Worm (Caenorhabditis elegans) whole organism, late embryonic: ENCODE results near the gene B0280.9.

ENCODE experiments used
- C38D4.7 ChIP-seq: fragments of 200-800 bp; sonication (Bioruptor generic); optimal IDR thresholded peaks from 2 replicates; lab custom pipeline; 2018; ENCODE audit warnings: mild to moderate bottlenecking, missing genetic modification characterization, moderate library complexity, missing compliant biosample characterization
- K02D7.2 ChIP-seq: sonication (generic microtip); optimal IDR thresholded peaks from 2 replicates; lab custom pipeline; 2017; ENCODE audit warnings: mild to moderate bottlenecking, missing genetic modification characterization, missing compliant biosample characterization
- K09A11.1 ChIP-seq: sonication (generic microtip); optimal IDR thresholded peaks from 2 replicates; lab custom pipeline; 2017; ENCODE audit warnings: antibody characterized with exemption, mild to moderate bottlenecking, missing genetic modification characterization, missing compliant biosample characterization; ENCODE audit not compliant: insufficient read depth
- ahr-1 ChIP-seq: sonication (generic microtip); optimal IDR thresholded peaks from 2 replicates; lab custom pipeline; 2016; ENCODE audit warnings: missing genetic modification characterization, missing compliant biosample characterization
- ceh-18 ChIP-seq: sonication (generic microtip); optimal IDR thresholded peaks from 2 replicates; lab custom pipeline; 2016; ENCODE audit warnings: missing genetic modification characterization, missing compliant biosample characterization
- ceh-2 ChIP-seq: sonication (generic microtip); optimal IDR thresholded peaks from 2 replicates; lab custom pipeline; 2016; ENCODE audit warnings: missing genotype, missing genetic modification characterization, missing compliant biosample characterization
- ceh-22 ChIP-seq: sonication (generic microtip); optimal IDR thresholded peaks from 2 replicates; lab custom pipeline; 2017; ENCODE audit warnings: missing biosample characterization, missing genetic modification characterization
- ceh-30 ChIP-seq: fragments of 150-350 bp; optimal IDR thresholded peaks from 2 replicates; lab custom pipeline; 2014; ENCODE audit warnings: missing biosample characterization, missing genetic modification characterization
- ceh-31 ChIP-seq: sonication (generic microtip); optimal IDR thresholded peaks from 2 replicates; lab custom pipeline; 2016; ENCODE audit warnings: missing genetic modification characterization, missing compliant biosample characterization
- ceh-34 ChIP-seq: sonication (generic microtip); optimal IDR thresholded peaks from 2 replicates; lab custom pipeline; 2016; ENCODE audit warnings: mild to moderate bottlenecking, missing genetic modification characterization, missing compliant biosample characterization
- ceh-48 ChIP-seq: sonication (generic microtip); optimal IDR thresholded peaks from 2 replicates; lab custom pipeline; 2016; ENCODE audit warnings: missing genetic modification characterization, inconsistent platforms, missing compliant biosample characterization
- che-1 ChIP-seq: sonication (generic microtip); optimal IDR thresholded peaks from 2 replicates; lab custom pipeline; 2016; ENCODE audit warnings: mild to moderate bottlenecking, missing genetic modification characterization, missing compliant biosample characterization
- dmd-4 ChIP-seq: sonication (generic microtip); optimal IDR thresholded peaks from 2 replicates; lab custom pipeline; 2016; ENCODE audit warnings: borderline replicate concordance, missing genetic modification characterization, missing compliant biosample characterization
- dve-1 ChIP-seq: sonication (generic microtip); optimal IDR thresholded peaks from 2 replicates; lab custom pipeline; 2017; ENCODE audit warnings: antibody characterized with exemption, mild to moderate bottlenecking, missing genetic modification characterization, missing compliant biosample characterization
- eyg-1 ChIP-seq: sonication (generic microtip); optimal IDR thresholded peaks from 2 replicates; lab custom pipeline; 2016; ENCODE audit warnings: missing genotype, missing genetic modification characterization, missing compliant biosample characterization
- gmeb-2 ChIP-seq: sonication (generic microtip); optimal IDR thresholded peaks from 2 replicates; lab custom pipeline; 2016; ENCODE audit warnings: missing genetic modification characterization, inconsistent platforms, missing compliant biosample characterization
- hlh-13 ChIP-seq: fragments of 200-800 bp; sonication (Bioruptor generic); optimal IDR thresholded peaks from 2 replicates; lab custom pipeline; 2018; ENCODE audit warnings: mild to moderate bottlenecking, missing genetic modification characterization, missing compliant biosample characterization
- hlh-15 ChIP-seq: sonication (generic microtip); optimal IDR thresholded peaks from 2 replicates; lab custom pipeline; 2016; ENCODE audit warnings: missing genetic modification characterization, missing compliant biosample characterization
- hlh-30 ChIP-seq: sonication (generic microtip); optimal IDR thresholded peaks from 2 replicates; lab custom pipeline; 2017; ENCODE audit warnings: antibody characterized with exemption, missing genetic modification characterization, missing compliant biosample characterization; ENCODE audit not compliant: insufficient read depth
- hlh-8 ChIP-seq: sonication (generic microtip); optimal IDR thresholded peaks from 2 replicates; lab custom pipeline; 2016; ENCODE audit warnings: missing genotype, missing genetic modification characterization, missing compliant biosample characterization
- lim-6 ChIP-seq: sonication (generic microtip); optimal IDR thresholded peaks from 2 replicates; lab custom pipeline; 2016; ENCODE audit warnings: missing genetic modification characterization, missing compliant biosample characterization
- lin-11 ChIP-seq: fragments of 200-800 bp; sonication (Bioruptor generic); optimal IDR thresholded peaks from 2 replicates; lab custom pipeline; 2018; ENCODE audit warnings: mild to moderate bottlenecking, missing genetic modification characterization, missing compliant biosample characterization
- madf-2 ChIP-seq: sonication (generic microtip); optimal IDR thresholded peaks from 2 replicates; lab custom pipeline; 2017; ENCODE audit warnings: missing genetic modification characterization, missing compliant biosample characterization
- mec-3 ChIP-seq: sonication (generic microtip); optimal IDR thresholded peaks from 2 replicates; lab custom pipeline; 2016; ENCODE audit warnings: borderline replicate concordance, missing genetic modification characterization, missing compliant biosample characterization
- nfya-1 ChIP-seq: sonication (generic microtip); optimal IDR thresholded peaks from 2 replicates; lab custom pipeline; 2017; ENCODE audit warnings: missing genetic modification characterization, mild to moderate bottlenecking, missing compliant biosample characterization, antibody characterized with exemption, moderate library complexity
- nhr-232 ChIP-seq: sonication (generic microtip); optimal IDR thresholded peaks from 2 replicates; lab custom pipeline; 2016; ENCODE audit warnings: missing genetic modification characterization, missing compliant biosample characterization
- odd-2 ChIP-seq: sonication (generic microtip); optimal IDR thresholded peaks from 2 replicates; lab custom pipeline; 2017; ENCODE audit warnings: antibody characterized with exemption, mild to moderate bottlenecking, missing genetic modification characterization, missing compliant biosample characterization
- pat-9 ChIP-seq: fragments of 200-800 bp; sonication (Bioruptor generic); optimal IDR thresholded peaks from 2 replicates; lab custom pipeline; 2018; ENCODE audit warnings: mild to moderate bottlenecking, missing genetic modification characterization, moderate library complexity, missing compliant biosample characterization
- pax-1 ChIP-seq: fragments of 150-350 bp; optimal IDR thresholded peaks from 2 replicates; lab custom pipeline; 2014; ENCODE audit warnings: missing biosample characterization, missing genetic modification characterization
- pha-2 ChIP-seq: sonication (generic microtip); optimal IDR thresholded peaks from 2 replicates; lab custom pipeline; 2017; ENCODE audit warnings: mild to moderate bottlenecking, missing genetic modification characterization, missing compliant biosample characterization
- pqm-1 ChIP-seq: sonication (generic microtip); optimal IDR thresholded peaks from 2 replicates; lab custom pipeline; 2016; ENCODE audit warnings: missing genetic modification characterization, missing compliant biosample characterization
- pros-1 ChIP-seq: fragments of 150-350 bp; optimal IDR thresholded peaks from 2 replicates; lab custom pipeline; 2014; ENCODE audit warnings: missing biosample characterization, missing genetic modification reagents, missing genetic modification characterization
- rnt-1 ChIP-seq: sonication (generic microtip); optimal IDR thresholded peaks from 2 replicates; lab custom pipeline; 2016; ENCODE audit warnings: missing genetic modification characterization, missing compliant biosample characterization
- sox-2 ChIP-seq: fragments of 200-800 bp; sonication (Bioruptor generic); IDR thresholded peaks from 2 replicates; pipeline ENCODE4 v1.3.6; 2022; ENCODE audit warnings: missing genetic modification reagents, missing genetic modification characterization, missing compliant biosample characterization
- sox-4 ChIP-seq: sonication (generic microtip); optimal IDR thresholded peaks from 2 replicates; lab custom pipeline; 2017; ENCODE audit warnings: mild to moderate bottlenecking, missing genetic modification characterization, inconsistent platforms, missing compliant biosample characterization
- syd-9 ChIP-seq: sonication (generic microtip); optimal IDR thresholded peaks from 2 replicates; lab custom pipeline; 2016; ENCODE audit warnings: mild to moderate bottlenecking, missing genetic modification characterization, moderate library complexity, missing compliant biosample characterization
- tbx-2 ChIP-seq: sonication (generic microtip); optimal IDR thresholded peaks from 2 replicates; lab custom pipeline; 2016; ENCODE audit warnings: missing genetic modification characterization, missing compliant biosample characterization
- tbx-7 ChIP-seq: sonication (generic microtip); optimal IDR thresholded peaks from 2 replicates; lab custom pipeline; 2016; ENCODE audit warnings: missing genotype, missing genetic modification characterization, missing compliant biosample characterization
- unc-42 ChIP-seq: sonication (generic microtip); optimal IDR thresholded peaks from 2 replicates; lab custom pipeline; 2016; ENCODE audit warnings: missing genotype, missing genetic modification characterization, missing compliant biosample characterization
- unc-55 ChIP-seq: sonication (generic microtip); optimal IDR thresholded peaks from 2 replicates; lab custom pipeline; 2017; ENCODE audit warnings: missing biosample characterization, missing genetic modification reagents, missing genetic modification characterization
- unc-86 ChIP-seq: sonication (generic microtip); optimal IDR thresholded peaks from 2 replicates; lab custom pipeline; 2016; ENCODE audit warnings: missing genetic modification characterization, missing compliant biosample characterization
- zip-5 ChIP-seq: sonication (generic microtip); optimal IDR thresholded peaks from 2 replicates; lab custom pipeline; 2016; ENCODE audit warnings: missing genetic modification characterization, missing compliant biosample characterization

Gene B0280.9

ce11 chrIII:7154526-7154925 lies 31.8 kb upstream of the B0280.9 start:
- TF ChIP-seq ceh-31 (tag; lab: Kevin White, UChicago) (no peak), ahr-1 (tag; lab: Kevin White, UChicago) (no peak), gmeb-2 (tag; lab: Kevin White, UChicago) (no peak), unc-55 (GFP tag; lab: Kevin White, UChicago) (no peak), odd-2 (tag; lab: Kevin White, UChicago) (no peak), sox-4 (tag; lab: Kevin White, UChicago) (no peak)

- TF ChIP-seq nfya-1 (tag; lab: Kevin White, UChicago) (peak; percentile 93), sox-2 (GFP tag; lab: Robert Waterston, UW) (no peak), ceh-31 (tag; lab: Kevin White, UChicago) (peak; percentile 68), ceh-30 (tag; lab: Kevin White, UChicago) (no peak), unc-55 (GFP tag; lab: Kevin White, UChicago) (peak; percentile 78), zip-5 (tag; lab: Kevin White, UChicago) (no peak), hlh-8 (tag; lab: Kevin White, UChicago) (no peak), odd-2 (tag; lab: Kevin White, UChicago) (no peak), ceh-18 (tag; lab: Kevin White, UChicago) (peak; percentile 9), pax-1 (peak; percentile 79), tbx-2 (tag; lab: Kevin White, UChicago) (peak; percentile 4), unc-42 (tag; lab: Kevin White, UChicago) (peak; percentile 66), dve-1 (tag; lab: Kevin White, UChicago) (peak; percentile 12), eyg-1 (no peak), ceh-48 (tag; lab: Kevin White, UChicago) (no peak), ahr-1 (tag; lab: Kevin White, UChicago) (no peak), pha-2 (tag; lab: Kevin White, UChicago) (no peak), rnt-1 (tag; lab: Kevin White, UChicago) (peak; percentile 14)
- TF ChIP-seq, all 69 proteins: peak for 9
Observed at ce11 chrIII:7153747-7154238, 31.1 kb upstream of the B0280.9 start, which contains the start of gene ogt-1. Gene ogt-1, minus strand, starts transcription at chrIII:7153797.

- TF ChIP-seq ceh-2 (tag; lab: Kevin White, UChicago): no peak
- TF ChIP-seq madf-2: no peak
Observed at ce11 chrIII:7152569-7152968, 29.9 kb upstream of the B0280.9 start.

- TF ChIP-seq odd-2 (tag; lab: Kevin White, UChicago) (no peak), nhr-232 (tag; lab: Kevin White, UChicago) (no peak), madf-2 (no peak), mec-3 (tag; lab: Kevin White, UChicago) (no peak), K02D7.2 (no peak), dmd-4 (tag; lab: Kevin White, UChicago) (no peak), rnt-1 (tag; lab: Kevin White, UChicago) (no peak)
Observed at ce11 chrIII:7150162-7150561, 27.5 kb upstream of the B0280.9 start.

ce11 chrIII:7148191-7148590 lies 25.5 kb upstream of the B0280.9 start:
- no peak for TF ChIP-seq syd-9 (tag; lab: Kevin White, UChicago)
- no peak for TF ChIP-seq pros-1 (tag; lab: Kevin White, UChicago)
- no peak for TF ChIP-seq hlh-15
- TF ChIP-seq K09A11.1 (tag; lab: Kevin White, UChicago): no peak
- TF ChIP-seq unc-86 (tag; lab: Kevin White, UChicago): no peak
- TF ChIP-seq mec-3 (tag; lab: Kevin White, UChicago): no peak
- TF ChIP-seq ceh-34 (tag; lab: Kevin White, UChicago): no peak
- no peak for TF ChIP-seq pqm-1
- TF ChIP-seq pat-9 (tag; lab: Kevin White, UChicago): no peak
- TF ChIP-seq ceh-22: no peak
- no peak for TF ChIP-seq C38D4.7 (GFP tag; lab: Kevin White, UChicago)
- no peak for TF ChIP-seq lin-11 (tag; lab: Kevin White, UChicago)
- no peak for TF ChIP-seq hlh-13 (GFP tag; lab: Kevin White, UChicago)
- no peak for TF ChIP-seq hlh-30 (tag; lab: Kevin White, UChicago)
- no peak for TF ChIP-seq sox-2 (GFP tag; lab: Robert Waterston, UW)
- no peak for TF ChIP-seq lim-6
- no peak for TF ChIP-seq ceh-2 (tag; lab: Kevin White, UChicago)
- no peak for TF ChIP-seq che-1 (tag; lab: Kevin White, UChicago)
- no peak for TF ChIP-seq tbx-7 (tag; lab: Kevin White, UChicago)
- TF ChIP-seq, all 69 proteins: peak for 0
